Worm (Caenorhabditis elegans) whole organism, young adult: ENCODE results near the gene fipr-9.
A peak's percentile ranks its signal among the peaks of the same experiment; 100 is the strongest.

Experiments used
- B0261.1 ChIP-seq: sonication (generic microtip); optimal IDR thresholded peaks from 2 replicates; lab custom pipeline; 2016; ENCODE audit warnings: mild to moderate bottlenecking, missing genetic modification characterization, moderate library complexity, missing compliant biosample characterization
- D2030.7 ChIP-seq: fragments of 200-800 bp; sonication (Bioruptor generic); IDR thresholded peaks from 2 replicates; pipeline ENCODE4 v1.3.6; 2022; ENCODE audit warnings: missing genetic modification reagents, missing genetic modification characterization, missing compliant biosample characterization
- F22D6.2 ChIP-seq: sonication (generic microtip); optimal IDR thresholded peaks from 2 replicates; lab custom pipeline; 2016; ENCODE audit warnings: mild to moderate bottlenecking, missing genetic modification characterization, missing compliant biosample characterization
- F49E8.2 ChIP-seq: sonication (generic microtip); optimal IDR thresholded peaks from 3 replicates; lab custom pipeline; 2017; ENCODE audit warnings: missing genetic modification characterization, mild to moderate bottlenecking, missing compliant biosample characterization, antibody characterized with exemption, moderate library complexity; ENCODE audit not compliant: insufficient read depth
- F52B5.7 ChIP-seq: sonication (generic microtip); optimal IDR thresholded peaks from 2 replicates; lab custom pipeline; 2016; ENCODE audit warnings: mild to moderate bottlenecking, missing genetic modification characterization, missing compliant biosample characterization
- F55B11.4 ChIP-seq: sonication (generic microtip); optimal IDR thresholded peaks from 2 replicates; lab custom pipeline; 2016; ENCODE audit warnings: missing compliant biosample characterization, missing genetic modification characterization, borderline replicate concordance; ENCODE audit not compliant: insufficient read depth
- Y53F4B.3 ChIP-seq: fragments of 200-800 bp; sonication (Bioruptor generic); IDR thresholded peaks from 2 replicates; pipeline ENCODE4 v1.3.6; 2022; ENCODE audit warnings: missing genetic modification reagents, missing genetic modification characterization, missing compliant biosample characterization
- Y95B8A.8 ChIP-seq: fragments of 200-800 bp; sonication (Bioruptor generic); IDR thresholded peaks from 2 replicates; pipeline ENCODE4 v1.3.6; 2022; ENCODE audit warnings: missing genetic modification reagents, missing genetic modification characterization, missing compliant biosample characterization
- aptf-2 ChIP-seq: fragments of 200-800 bp; sonication (Bioruptor generic); conservative IDR thresholded peaks from 2 replicates; pipeline ENCODE4 v1.3.6; 2022; ENCODE audit warnings: missing genetic modification reagents, missing genetic modification characterization, missing compliant biosample characterization
- aptf-3 ChIP-seq: fragments of 200-800 bp; sonication (Bioruptor generic); IDR thresholded peaks from 2 replicates; pipeline ENCODE4 v1.3.6; 2022; ENCODE audit warnings: missing genetic modification characterization, missing compliant biosample characterization
- atf-7 ChIP-seq: sonication (generic microtip); optimal IDR thresholded peaks from 2 replicates; lab custom pipeline; 2017; ENCODE audit warnings: mild to moderate bottlenecking, missing genetic modification characterization, missing compliant biosample characterization
- athp-1 ChIP-seq: sonication (generic microtip); optimal IDR thresholded peaks from 2 replicates; lab custom pipeline; 2017; ENCODE audit warnings: mild to moderate bottlenecking, missing genetic modification characterization, missing compliant biosample characterization
- attf-3 ChIP-seq: fragments of 200-800 bp; sonication (Bioruptor generic); conservative IDR thresholded peaks from 2 replicates; pipeline ENCODE4 v1.3.6; 2022; ENCODE audit warnings: missing genetic modification reagents, missing genetic modification characterization, missing compliant biosample characterization
- attf-5 ChIP-seq: fragments of 200-800 bp; sonication (Bioruptor generic); optimal IDR thresholded peaks from 2 replicates; lab custom pipeline; 2018; ENCODE audit warnings: mild to moderate bottlenecking, missing genetic modification characterization, missing compliant biosample characterization
- ceh-27 ChIP-seq: fragments of 200-800 bp; sonication (Bioruptor generic); optimal IDR thresholded peaks from 2 replicates; lab custom pipeline; 2018; ENCODE audit warnings: mild to moderate bottlenecking, missing genetic modification characterization, moderate library complexity, missing compliant biosample characterization
- ceh-40 ChIP-seq: fragments of 200-800 bp; sonication (Bioruptor generic); IDR thresholded peaks from 2 replicates; pipeline ENCODE4 v1.3.6; 2022; ENCODE audit warnings: missing genetic modification characterization, missing compliant biosample characterization
- ceh-91 ChIP-seq: fragments of 200-800 bp; sonication (Bioruptor generic); IDR thresholded peaks from 2 replicates; pipeline ENCODE4 v1.3.6; 2022; ENCODE audit warnings: missing genetic modification reagents, missing genetic modification characterization, missing compliant biosample characterization
- dox-1 ChIP-seq: fragments of 200-800 bp; sonication (Bioruptor generic); IDR thresholded peaks from 2 replicates; pipeline ENCODE4 v1.3.6; 2022; ENCODE audit warnings: missing genetic modification reagents, missing genetic modification characterization, missing compliant biosample characterization
- dpl-1 ChIP-seq: fragments of 150-350 bp; optimal IDR thresholded peaks from 2 replicates; lab custom pipeline; 2014; ENCODE audit warnings: missing biosample characterization, missing genetic modification reagents, missing genetic modification characterization
- efl-1 ChIP-seq: fragments of 150-350 bp; optimal IDR thresholded peaks from 2 replicates; lab custom pipeline; 2014; ENCODE audit warnings: missing biosample characterization, missing genetic modification reagents, missing genetic modification characterization
- egl-44 ChIP-seq: fragments of 200-800 bp; sonication (Bioruptor generic); IDR thresholded peaks from 2 replicates; pipeline ENCODE4 v1.3.6; 2022; ENCODE audit warnings: missing genetic modification reagents, missing genetic modification characterization, missing compliant biosample characterization
- hmg-1.2 ChIP-seq: fragments of 200-800 bp; sonication (Bioruptor generic); IDR thresholded peaks from 2 replicates; pipeline ENCODE4 v1.3.6; 2022; ENCODE audit warnings: missing genetic modification reagents, missing genetic modification characterization, missing compliant biosample characterization
- let-607 ChIP-seq, 2 experiments: fragments of 200-800 bp in 1 of 2; sonication (Bioruptor generic) in 1 of 2; sonication (generic microtip) in 1 of 2; optimal IDR thresholded peaks; 2 replicates each; lab custom pipeline; 2016 to 2018; ENCODE audit warnings: mild to moderate bottlenecking in 2 of 2, missing compliant biosample characterization in 2 of 2, missing genetic modification characterization in 2 of 2, moderate library complexity in 2 of 2, missing genotype in 1 of 2
- lin-26 ChIP-seq: fragments of 200-800 bp; sonication (Bioruptor generic); IDR thresholded peaks from 2 replicates; pipeline ENCODE4 v1.3.6; 2022; ENCODE audit warnings: missing genetic modification reagents, missing genetic modification characterization, missing compliant biosample characterization
- lsl-1 ChIP-seq: fragments of 200-800 bp; sonication (Bioruptor generic); optimal IDR thresholded peaks from 2 replicates; lab custom pipeline; 2018; ENCODE audit warnings: mild to moderate bottlenecking, missing genetic modification characterization, moderate library complexity, missing compliant biosample characterization
- madf-10 ChIP-seq: sonication (generic microtip); optimal IDR thresholded peaks from 2 replicates; lab custom pipeline; 2016; ENCODE audit warnings: mild to moderate bottlenecking, missing genetic modification characterization, missing compliant biosample characterization
- madf-3 ChIP-seq: fragments of 200-800 bp; sonication (Bioruptor generic); IDR thresholded peaks from 2 replicates; pipeline ENCODE4 v1.3.6; 2022; ENCODE audit warnings: missing genetic modification reagents, missing genetic modification characterization, missing compliant biosample characterization
- madf-6 ChIP-seq: fragments of 200-800 bp; sonication (Bioruptor generic); IDR thresholded peaks from 2 replicates; pipeline ENCODE4 v1.3.6; 2022; ENCODE audit warnings: missing genetic modification reagents, missing genetic modification characterization, missing compliant biosample characterization
- madf-8 ChIP-seq: fragments of 200-800 bp; sonication (Bioruptor generic); conservative IDR thresholded peaks from 2 replicates; pipeline ENCODE4 v1.3.6; 2022; ENCODE audit warnings: missing genetic modification reagents, missing genetic modification characterization, missing compliant biosample characterization
- mcd-1 ChIP-seq: fragments of 200-800 bp; sonication (Bioruptor generic); IDR thresholded peaks from 2 replicates; pipeline ENCODE4 v1.3.6; 2022; ENCODE audit warnings: missing genetic modification reagents, missing genetic modification characterization, missing compliant biosample characterization
- rec-8 ChIP-seq, 2 experiments: sonication (generic microtip); optimal IDR thresholded peaks; 2 replicates each; lab custom pipeline; 2016; ENCODE audit warnings: mild to moderate bottlenecking in 2 of 2, missing genetic modification characterization in 2 of 2, missing genetic modification reagents in 2 of 2, missing genotype in 2 of 2, missing biosample characterization in 1 of 2, missing compliant biosample characterization in 1 of 2, moderate library complexity in 1 of 2
- snpc-4 ChIP-seq, 5 experiments: fragments of 150-350 bp in 1 of 5; sonication (generic microtip) in 4 of 5; optimal IDR thresholded peaks; 2 replicates each; lab custom pipeline; 2014 to 2018; ENCODE audit warnings: missing genetic modification characterization in 5 of 5, missing biosample characterization in 3 of 5, antibody characterized with exemption in 2 of 5, mild to moderate bottlenecking in 2 of 5, missing compliant biosample characterization in 2 of 5, missing genotype in 2 of 5, moderate library complexity in 2 of 5, missing genetic modification reagents in 1 of 5
- tlf-1 ChIP-seq: fragments of 200-800 bp; sonication (Bioruptor generic); optimal IDR thresholded peaks from 2 replicates; lab custom pipeline; 2018; ENCODE audit warnings: mild to moderate bottlenecking, missing genetic modification characterization, missing compliant biosample characterization
- xnd-1 ChIP-seq: sonication (generic microtip); optimal IDR thresholded peaks from 2 replicates; lab custom pipeline; 2016; ENCODE audit warnings: missing genotype, missing genetic modification reagents, missing genetic modification characterization, missing compliant biosample characterization
- zfh-2 ChIP-seq: fragments of 200-800 bp; sonication (Bioruptor generic); conservative IDR thresholded peaks from 2 replicates; pipeline ENCODE4 v1.3.6; 2022; ENCODE audit warnings: missing genetic modification reagents, missing genetic modification characterization, missing compliant biosample characterization
- zim-3 ChIP-seq: sonication (generic microtip); optimal IDR thresholded peaks from 2 replicates; lab custom pipeline; 2017; ENCODE audit warnings: mild to moderate bottlenecking, missing genetic modification characterization, moderate library complexity, missing compliant biosample characterization
- ztf-18 ChIP-seq: sonication (generic microtip); optimal IDR thresholded peaks from 2 replicates; lab custom pipeline; 2016; ENCODE audit warnings: missing genotype, mild to moderate bottlenecking, missing genetic modification characterization, missing compliant biosample characterization
- ztf-25 ChIP-seq: fragments of 200-800 bp; sonication (Bioruptor generic); IDR thresholded peaks from 2 replicates; pipeline ENCODE4 v1.3.6; 2022; ENCODE audit warnings: missing genetic modification reagents, missing genetic modification characterization, missing compliant biosample characterization
- ztf-28 ChIP-seq: fragments of 200-800 bp; sonication (Bioruptor generic); IDR thresholded peaks from 2 replicates; pipeline ENCODE4 v1.3.6; 2022; ENCODE audit warnings: missing genetic modification reagents, missing genetic modification characterization, missing compliant biosample characterization

fipr-9 gene

DNA sequence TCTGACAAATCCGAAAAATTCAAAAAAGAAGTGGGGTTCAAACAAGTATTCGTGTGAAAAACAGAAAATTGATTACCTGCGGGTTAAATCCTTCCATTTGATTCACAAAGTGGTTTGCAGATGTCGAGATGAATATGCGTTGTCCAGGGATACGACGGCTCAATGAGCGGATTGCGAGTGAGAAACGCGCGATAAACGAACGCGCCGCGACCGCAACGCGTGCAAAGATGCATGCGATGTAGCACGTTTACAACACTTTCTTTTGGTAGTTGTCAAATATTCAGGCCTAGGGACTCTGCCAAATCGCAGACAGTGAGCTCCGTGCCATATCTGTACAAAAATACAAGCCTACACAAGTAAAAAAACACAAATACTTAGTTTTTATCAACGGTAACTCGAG lies 17.2 kb downstream of the fipr-9 start, which contains the start of gene fubl-1:
TSS of gene fubl-1 (minus strand) at position 202 of the 400 bp plus-strand sequence.
- peak; percentile 29; the same call in 1 of the 2 replicates for TF ChIP-seq hmg-1.2 (GFP tag; lab: Robert Waterston, UW)
- TF ChIP-seq madf-8, result peak; percentile 71
- no peak for TF ChIP-seq F49E8.2
- TF ChIP-seq ztf-25, result no peak
- TF ChIP-seq D2030.7 (GFP tag; lab: Robert Waterston, UW), result peak; percentile 49; the same call in 1 of the 2 replicates
- no peak for TF ChIP-seq F55B11.4
- TF ChIP-seq dpl-1 (GFP tag; lab: Kevin White, UChicago), result no peak
- peak; percentile 17 for TF ChIP-seq xnd-1
- no peak for TF ChIP-seq let-607 (tag; optimal IDR thresholded peaks at IDR 0.05; lab: Kevin White, UChicago)
- 0 out of 2 replicates have a peak, but pooled peaks have one; percentile 13 for TF ChIP-seq aptf-2
- TF ChIP-seq madf-6, result peak; percentile 64; the same call in 1 of the 2 replicates
- no peak for TF ChIP-seq F22D6.2 (tag; lab: Kevin White, UChicago)
- peak; percentile 14 for TF ChIP-seq efl-1 (GFP tag; lab: Kevin White, UChicago)
- TF ChIP-seq ztf-28 (GFP tag; lab: Robert Waterston, UW), result 0 out of 2 replicates have a peak, but pooled peaks have one; percentile 48
- peak; percentile 61 for TF ChIP-seq mcd-1
- TF ChIP-seq egl-44 (GFP tag; lab: Robert Waterston, UW), result no peak
- TF ChIP-seq madf-3 (GFP tag; lab: Robert Waterston, UW), result peak; percentile 97
- TF ChIP-seq dox-1 (GFP tag; lab: Robert Waterston, UW), result peak; percentile 65
- no peak for TF ChIP-seq ceh-40 (GFP tag; lab: Robert Waterston, UW)
- TF ChIP-seq lsl-1 (GFP tag; lab: Kevin White, UChicago), result peak; percentile 76
- TF ChIP-seq athp-1 (tag; lab: Kevin White, UChicago), result no peak
- TF ChIP-seq lin-26 (GFP tag; lab: Robert Waterston, UW), result 0 out of 2 replicates have a peak, but pooled peaks have one; percentile 7
- TF ChIP-seq ceh-91 (GFP tag; lab: Robert Waterston, UW), result peak; percentile 68
- TF ChIP-seq aptf-3 (GFP tag; lab: Robert Waterston, UW), result no peak
- TF ChIP-seq, all 124 proteins: peak for 14

DNA sequence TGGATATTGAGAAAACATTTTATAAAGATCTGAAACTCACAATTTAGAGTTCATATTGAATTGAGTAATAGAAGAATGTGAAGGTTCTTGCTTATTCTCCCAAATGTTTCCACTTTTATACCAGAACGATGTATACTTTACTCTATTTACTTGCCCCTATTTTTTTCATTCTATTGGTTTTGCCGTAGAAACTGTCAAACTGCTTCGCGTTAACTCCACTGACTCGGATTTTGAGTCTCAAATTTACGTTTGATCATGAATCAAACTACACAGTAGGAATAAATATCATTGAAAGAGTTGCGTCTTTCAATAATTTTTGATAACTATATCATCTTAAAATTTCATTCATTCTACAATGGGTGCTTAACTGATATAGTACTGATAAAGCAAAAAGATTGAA lies 18.4 kb downstream of the fipr-9 start, which contains the start of gene fipr-8:
TSS of gene fipr-8 (minus strand) at position 101 of the 400 bp plus-strand sequence.
- TF ChIP-seq attf-3 (no peak), F55B11.4 (no peak), F22D6.2 (tag; lab: Kevin White, UChicago) (no peak), tlf-1 (GFP tag; lab: Kevin White, UChicago) (no peak), F52B5.7 (tag; lab: Kevin White, UChicago) (no peak), madf-3 (GFP tag; lab: Robert Waterston, UW) (no peak), zim-3 (no peak), ztf-18 (tag; lab: Kevin White, UChicago) (no peak), B0261.1 (tag; lab: Kevin White, UChicago) (no peak)

DNA sequence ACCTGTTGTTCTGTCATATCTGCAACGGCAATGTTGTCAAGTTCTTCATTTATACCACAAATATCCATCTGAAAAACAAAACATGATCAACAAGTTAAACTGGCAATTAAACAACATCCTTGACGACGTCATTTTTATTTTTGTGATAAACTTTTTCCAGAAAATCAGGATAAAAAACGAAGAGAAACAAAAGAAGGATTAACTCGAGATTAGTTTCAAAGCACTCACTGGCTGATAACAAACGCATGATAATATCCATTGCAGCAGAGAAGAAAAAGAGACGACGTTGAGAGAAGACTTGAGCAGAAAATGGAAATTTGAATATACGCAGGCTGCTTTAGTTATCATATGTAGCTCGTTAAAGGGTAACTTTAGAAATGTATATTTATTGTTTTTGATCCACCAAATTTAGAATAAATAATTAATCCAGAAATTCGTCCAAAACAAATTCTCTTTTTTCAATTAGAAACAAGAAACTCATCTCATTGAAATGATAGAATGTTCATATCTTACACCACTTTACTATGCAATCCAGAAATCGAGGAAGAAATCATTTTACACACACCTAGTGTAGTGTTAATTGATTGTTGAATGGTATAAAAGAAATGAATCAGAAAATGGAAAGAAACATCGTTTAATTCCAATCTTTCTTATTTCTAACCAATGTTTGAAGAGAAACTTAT lies 19.8 kb downstream of the fipr-9 start, which contains the start of the genes C12D8.21 and col-148:
TSS of gene C12D8.21 (minus strand) at position 68 of the 683 bp plus-strand sequence.
TSS of gene col-148 (plus strand) at position 633 of the 683 bp plus-strand sequence.
- no peak for TF ChIP-seq Y53F4B.3 (GFP tag; lab: Robert Waterston, UW)

DNA sequence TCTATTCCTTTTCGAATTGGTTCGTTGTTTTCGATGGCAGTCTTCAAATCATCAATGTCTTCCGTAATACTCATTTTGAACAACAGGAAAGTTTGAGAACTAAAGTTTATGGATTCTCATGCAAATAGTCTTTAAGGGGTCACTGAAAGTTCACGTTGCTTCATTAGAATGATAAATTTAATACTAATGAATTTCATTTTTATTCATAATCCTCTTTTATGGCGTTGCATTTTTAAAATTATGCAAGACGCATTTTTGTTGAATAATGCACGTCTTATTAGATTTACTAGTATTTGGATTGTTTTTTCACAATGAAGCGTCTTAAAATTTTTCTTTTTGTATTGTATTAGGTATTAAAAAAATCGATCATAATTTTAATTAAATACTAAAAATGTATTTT lies 21.6 kb downstream of the fipr-9 start, which contains the start of gene C12D8.9:
TSS of gene C12D8.9 (minus strand) at position 101 of the 400 bp plus-strand sequence.
- TF ChIP-seq zfh-2 (GFP tag; lab: Robert Waterston, UW) (no peak), atf-7 (no peak), snpc-4 (GFP tag; optimal IDR thresholded peaks at IDR 0.05; lab: Kevin White, UChicago) (no peak), snpc-4 (tag; optimal IDR thresholded peaks at IDR 0.05; lab: Kevin White, UChicago) (no peak), attf-5 (GFP tag; lab: Kevin White, UChicago) (no peak), madf-10 (tag; lab: Kevin White, UChicago) (no peak), Y95B8A.8 (no peak), rec-8 (tag; optimal IDR thresholded peaks at IDR 0.05; lab: Kevin White, UChicago) (no peak), ceh-27 (GFP tag; lab: Kevin White, UChicago) (no peak)
